Worm (Caenorhabditis elegans) whole organism, L4 larva: Measurements from ENCODE around the gene epg-3.

Experiments
- F26F4.8 ChIP-seq: fragments of 200-800 bp; sonication (Bioruptor generic); conservative IDR thresholded peaks from 2 replicates; pipeline ENCODE4 v1.3.6; 2022; ENCODE audit warnings: missing genetic modification characterization, missing compliant biosample characterization
- T20F7.1 ChIP-seq: fragments of 200-800 bp; sonication (Bioruptor generic); optimal IDR thresholded peaks from 2 replicates; lab custom pipeline; 2018; ENCODE audit warnings: mild to moderate bottlenecking, missing genetic modification characterization, missing compliant biosample characterization
- Y48G9A.11 ChIP-seq: fragments of 200-800 bp; sonication (Bioruptor generic); IDR thresholded peaks from 2 replicates; pipeline ENCODE4 v1.3.6; 2022; ENCODE audit warnings: missing genetic modification reagents, missing genetic modification characterization, missing compliant biosample characterization
- Y75B8A.6 ChIP-seq: fragments of 200-800 bp; sonication (Bioruptor generic); IDR thresholded peaks from 2 replicates; pipeline ENCODE4 v1.3.6; 2022; ENCODE audit warnings: missing genetic modification reagents, missing genetic modification characterization, missing compliant biosample characterization
- ZK337.2 ChIP-seq: fragments of 200-800 bp; sonication (Bioruptor generic); IDR thresholded peaks from 2 replicates; pipeline ENCODE4 v1.3.6; 2022; ENCODE audit warnings: missing genetic modification reagents, missing genetic modification characterization, missing compliant biosample characterization
- ZK546.5 ChIP-seq, 2 experiments: sonication (generic microtip); optimal IDR thresholded peaks; 2 replicates each; lab custom pipeline; 2017; ENCODE audit warnings: missing biosample characterization in 2 of 2, missing genetic modification characterization in 2 of 2
- aly-2 ChIP-seq: sonication (generic microtip); optimal IDR thresholded peaks from 2 replicates; lab custom pipeline; 2018; ENCODE audit warnings: missing biosample characterization, missing genetic modification characterization
- ama-1 ChIP-seq: fragments of 150-350 bp; optimal IDR thresholded peaks from 2 replicates; lab custom pipeline; 2014; ENCODE audit warnings: inconsistent platforms, mixed read lengths
- arid-1 ChIP-seq: fragments of 200-800 bp; sonication (Bioruptor generic); conservative IDR thresholded peaks from 2 replicates; pipeline ENCODE4 v1.3.6; 2022; ENCODE audit warnings: missing genetic modification reagents, missing genetic modification characterization, missing compliant biosample characterization
- ceh-28 ChIP-seq: fragments of 150-350 bp; optimal IDR thresholded peaks from 2 replicates; lab custom pipeline; 2014; ENCODE audit warnings: missing biosample characterization, missing genetic modification reagents, missing genetic modification characterization
- ceh-82 ChIP-seq: sonication (generic microtip); optimal IDR thresholded peaks from 2 replicates; lab custom pipeline; 2017; ENCODE audit warnings: missing biosample characterization, missing genetic modification characterization
- cey-2 ChIP-seq: sonication (generic microtip); optimal IDR thresholded peaks from 3 replicates; lab custom pipeline; 2017; ENCODE audit warnings: missing genetic modification characterization, mild to moderate bottlenecking, missing compliant biosample characterization, antibody characterized with exemption, borderline replicate concordance; ENCODE audit not compliant: insufficient read depth
- ctbp-1 ChIP-seq: fragments of 200-800 bp; sonication (Bioruptor generic); IDR thresholded peaks from 2 replicates; pipeline ENCODE4 v1.3.6; 2022; ENCODE audit warnings: missing genetic modification reagents, missing genetic modification characterization, missing compliant biosample characterization
- daf-12 ChIP-seq: fragments of 150-350 bp; optimal IDR thresholded peaks from 2 replicates; lab custom pipeline; 2014; ENCODE audit warnings: missing biosample characterization, missing genetic modification reagents, missing genetic modification characterization
- daf-16 ChIP-seq, 3 experiments: sonication (generic microtip); optimal IDR thresholded peaks; 2 replicates each; lab custom pipeline; 2016 to 2017; ENCODE audit warnings: missing genetic modification characterization in 3 of 3, missing genetic modification reagents in 3 of 3, mild to moderate bottlenecking in 2 of 3, missing compliant biosample characterization in 2 of 3, missing biosample characterization in 1 of 3, moderate library complexity in 1 of 3
- daf-19 ChIP-seq: fragments of 200-800 bp; sonication (Bioruptor generic); conservative IDR thresholded peaks from 2 replicates; pipeline ENCODE4 v1.3.6; 2022; ENCODE audit warnings: missing genetic modification characterization, missing compliant biosample characterization
- dmd-8 ChIP-seq: fragments of 200-800 bp; sonication (Bioruptor generic); IDR thresholded peaks from 2 replicates; pipeline ENCODE4 v1.3.6; 2022; ENCODE audit warnings: missing genetic modification characterization, missing compliant biosample characterization
- dmd-9 ChIP-seq: fragments of 200-800 bp; sonication (Bioruptor generic); IDR thresholded peaks from 2 replicates; pipeline ENCODE4 v1.3.6; 2022; ENCODE audit warnings: missing genetic modification reagents, missing genetic modification characterization, missing compliant biosample characterization
- duxl-1 ChIP-seq: sonication (generic microtip); optimal IDR thresholded peaks from 2 replicates; lab custom pipeline; 2016; ENCODE audit warnings: mild to moderate bottlenecking, missing genetic modification characterization, moderate library complexity, missing compliant biosample characterization; ENCODE audit not compliant: poor library complexity
- fkh-10 ChIP-seq: fragments of 150-350 bp; optimal IDR thresholded peaks from 2 replicates; lab custom pipeline; 2014; ENCODE audit warnings: missing biosample characterization, missing genetic modification reagents, missing genetic modification characterization
- fos-1 ChIP-seq: fragments of 150-350 bp; optimal IDR thresholded peaks from 2 replicates; lab custom pipeline; 2014; ENCODE audit warnings: missing biosample characterization, missing genetic modification characterization
- hif-1 ChIP-seq, 2 experiments: sonication (generic microtip); optimal IDR thresholded peaks; 2 replicates each; lab custom pipeline; 2016 to 2017; ENCODE audit warnings: missing compliant biosample characterization in 2 of 2, missing genetic modification characterization in 2 of 2, missing genetic modification reagents in 2 of 2, missing genotype in 2 of 2, mild to moderate bottlenecking in 1 of 2
- hlh-11 ChIP-seq: fragments of 200-800 bp; sonication (Bioruptor generic); optimal IDR thresholded peaks from 2 replicates; lab custom pipeline; 2018; ENCODE audit warnings: mild to moderate bottlenecking, missing genetic modification characterization, missing compliant biosample characterization
- hmg-1.1 ChIP-seq: fragments of 200-800 bp; sonication (Bioruptor generic); IDR thresholded peaks from 2 replicates; pipeline ENCODE4 v1.3.6; 2022; ENCODE audit warnings: missing genetic modification reagents, missing genetic modification characterization, missing compliant biosample characterization
- lin-13 ChIP-seq: fragments of 150-350 bp; optimal IDR thresholded peaks from 2 replicates; lab custom pipeline; 2014; ENCODE audit warnings: missing biosample characterization, missing genetic modification reagents, missing genetic modification characterization
- lin-38 ChIP-seq: fragments of 200-800 bp; sonication (Bioruptor generic); IDR thresholded peaks from 2 replicates; pipeline ENCODE4 v1.3.6; 2022; ENCODE audit warnings: missing genetic modification reagents, missing genetic modification characterization, missing compliant biosample characterization
- mdt-29 ChIP-seq: fragments of 200-800 bp; sonication (Bioruptor generic); IDR thresholded peaks from 2 replicates; pipeline ENCODE4 v1.3.6; 2022; ENCODE audit warnings: missing genetic modification reagents, missing genetic modification characterization, missing compliant biosample characterization
- nhr-10 ChIP-seq: fragments of 150-350 bp; optimal IDR thresholded peaks from 2 replicates; lab custom pipeline; 2014; ENCODE audit warnings: missing biosample characterization, missing genetic modification characterization
- nhr-102 ChIP-seq: sonication (generic microtip); optimal IDR thresholded peaks from 2 replicates; lab custom pipeline; 2016; ENCODE audit warnings: mild to moderate bottlenecking, missing genetic modification characterization, moderate library complexity, missing compliant biosample characterization
- nhr-11 ChIP-seq: fragments of 150-350 bp; optimal IDR thresholded peaks from 2 replicates; lab custom pipeline; 2014; ENCODE audit warnings: missing biosample characterization, missing genetic modification characterization
- nhr-25 ChIP-seq: sonication (generic microtip); optimal IDR thresholded peaks from 2 replicates; lab custom pipeline; 2017; ENCODE audit warnings: missing genetic modification characterization, mild to moderate bottlenecking, missing compliant biosample characterization, antibody characterized with exemption, moderate library complexity, borderline replicate concordance; ENCODE audit not compliant: insufficient read depth
- nhr-41 ChIP-seq: fragments of 200-800 bp; sonication (Bioruptor generic); IDR thresholded peaks from 2 replicates; pipeline ENCODE4 v1.3.6; 2022; ENCODE audit warnings: missing genetic modification reagents, missing genetic modification characterization, missing compliant biosample characterization
- nhr-42 ChIP-seq: fragments of 200-800 bp; sonication (Bioruptor generic); IDR thresholded peaks from 2 replicates; pipeline ENCODE4 v1.3.6; 2022; ENCODE audit warnings: missing genetic modification characterization, missing compliant biosample characterization
- nhr-76 ChIP-seq: fragments of 150-350 bp; optimal IDR thresholded peaks from 2 replicates; lab custom pipeline; 2014; ENCODE audit warnings: missing biosample characterization, missing genetic modification characterization
- nhr-77 ChIP-seq: fragments of 150-350 bp; optimal IDR thresholded peaks from 2 replicates; lab custom pipeline; 2014; ENCODE audit warnings: missing biosample characterization, missing genetic modification characterization
- pha-4 ChIP-seq, 2 experiments: fragments of 150-350 bp in 1 of 2; fragments of 200-800 bp in 1 of 2; sonication (Bioruptor generic) in 1 of 2; IDR thresholded peaks in 1 of 2; optimal IDR thresholded peaks in 1 of 2; 2 replicates each; pipeline versions ENCODE4 v1.3.6 to Lab custom; 2014 to 2022; ENCODE audit warnings: missing genetic modification characterization in 2 of 2, missing genetic modification reagents in 2 of 2, missing biosample characterization in 1 of 2, missing compliant biosample characterization in 1 of 2
- php-3 ChIP-seq: fragments of 200-800 bp; sonication (Bioruptor generic); IDR thresholded peaks from 2 replicates; pipeline ENCODE4 v1.3.6; 2022; ENCODE audit warnings: missing genetic modification reagents, missing genetic modification characterization, missing compliant biosample characterization
- pqm-1 ChIP-seq: sonication (generic microtip); optimal IDR thresholded peaks from 2 replicates; lab custom pipeline; 2017; ENCODE audit warnings: missing biosample characterization, missing genetic modification characterization
- saeg-2 ChIP-seq: fragments of 200-800 bp; sonication (Bioruptor generic); IDR thresholded peaks from 2 replicates; pipeline ENCODE4 v1.3.6; 2022; ENCODE audit warnings: missing genetic modification reagents, missing genetic modification characterization, missing compliant biosample characterization
- set-16 ChIP-seq: fragments of 200-800 bp; sonication (Bioruptor generic); IDR thresholded peaks from 2 replicates; pipeline ENCODE4 v1.3.6; 2022; ENCODE audit warnings: missing genetic modification reagents, missing genetic modification characterization, missing compliant biosample characterization
- snpc-1.2 ChIP-seq: fragments of 200-800 bp; sonication (Bioruptor generic); IDR thresholded peaks from 2 replicates; pipeline ENCODE4 v1.3.6; 2022; ENCODE audit warnings: missing genetic modification reagents, missing genetic modification characterization, missing compliant biosample characterization
- spr-1 ChIP-seq: sonication (generic microtip); optimal IDR thresholded peaks from 2 replicates; lab custom pipeline; 2016; ENCODE audit warnings: mild to moderate bottlenecking, missing genetic modification characterization, missing compliant biosample characterization
- spr-3 ChIP-seq: fragments of 200-800 bp; sonication (Bioruptor generic); optimal IDR thresholded peaks from 2 replicates; lab custom pipeline; 2018; ENCODE audit warnings: mild to moderate bottlenecking, missing genetic modification characterization, missing compliant biosample characterization
- unc-62 ChIP-seq, 3 experiments: fragments of 150-350 bp in 1 of 3; sonication (generic microtip); optimal IDR thresholded peaks in 2 of 3; peaks in 1 of 3; 1 replicate in 1 of 3; 2 replicates in 2 of 3; lab custom pipeline; 2014 to 2017; ENCODE audit warnings: missing biosample characterization in 3 of 3, missing genetic modification characterization in 3 of 3, missing genetic modification reagents in 3 of 3, missing genotype in 1 of 3
- vab-7 ChIP-seq: fragments of 200-800 bp; sonication (Bioruptor generic); IDR thresholded peaks from 2 replicates; pipeline ENCODE4 v1.3.6; 2022; ENCODE audit warnings: missing genetic modification reagents, missing genetic modification characterization, missing compliant biosample characterization
- zfp-3 ChIP-seq: fragments of 200-800 bp; sonication (Bioruptor generic); conservative IDR thresholded peaks from 2 replicates; pipeline ENCODE4 v1.3.6; 2022; ENCODE audit warnings: missing genetic modification reagents, missing genetic modification characterization, missing compliant biosample characterization
- zip-11 ChIP-seq: fragments of 200-800 bp; sonication (Bioruptor generic); IDR thresholded peaks from 2 replicates; pipeline ENCODE4 v1.3.6; 2022; ENCODE audit warnings: missing genetic modification characterization, missing compliant biosample characterization

The epg-3 gene

ce11 chrIII:12978473-12979174 lies 44.1 kb downstream of the epg-3 start, which contains the start of the genes ubq-2 and frg-1 (continued):
- TF ChIP-seq duxl-1 (peak; percentile 58), daf-12 (no peak), mdt-29 (GFP tag; lab: Robert Waterston, UW) (peak; percentile 57; the same call in 1 of the 2 replicates), lin-38 (GFP tag; lab: Robert Waterston, UW) (peak; percentile 88), ZK546.5 (tag; optimal IDR thresholded peaks at IDR 0.05; lab: Kevin White, UChicago) (peak in 1 of 2 experiments; percentile 19), Y75B8A.6 (GFP tag; lab: Robert Waterston, UW) (no peak), ZK337.2 (GFP tag; lab: Robert Waterston, UW) (no peak), zip-11 (GFP tag; lab: Robert Waterston, UW) (no peak), spr-1 (tag; lab: Kevin White, UChicago) (peak; percentile 69), saeg-2 (GFP tag; lab: Robert Waterston, UW) (no peak), aly-2 (no peak), lin-13 (GFP tag; lab: Kevin White, UChicago) (peak; percentile 79), arid-1 (GFP tag; lab: Robert Waterston, UW) (peak; percentile 80), vab-7 (no peak), nhr-41 (GFP tag; lab: Robert Waterston, UW) (no peak), T20F7.1 (GFP tag; lab: Kevin White, UChicago) (no peak), nhr-25 (tag; lab: Kevin White, UChicago) (peak; percentile 21), F26F4.8 (no peak), ctbp-1 (GFP tag; lab: Robert Waterston, UW) (peak; percentile 74), hlh-11 (tag; lab: Kevin White, UChicago) (peak; percentile 77), snpc-1.2 (GFP tag; lab: Robert Waterston, UW) (0 out of 2 replicates have a peak, but pooled peaks have one; percentile 42), ama-1 (peak; percentile 57), Y48G9A.11 (no peak), dmd-8 (no peak), hmg-1.1 (peak; percentile 83), nhr-102 (tag; lab: Kevin White, UChicago) (peak; percentile 77), nhr-42 (GFP tag; lab: Robert Waterston, UW) (0 out of 2 replicates have a peak, but pooled peaks have one; percentile 38), fkh-10 (GFP tag; lab: Kevin White, UChicago) (no peak), nhr-11 (tag; lab: Kevin White, UChicago) (peak; percentile 86), nhr-76 (no peak), fos-1 (no peak), pha-4 (GFP tag; IDR thresholded peaks at IDR 0.05; lab: Robert Waterston, UW) (peak; percentile 64; the same call in 1 of the 2 replicates), pha-4 (tag; optimal IDR thresholded peaks at IDR 0.05; lab: Kevin White, UChicago) (no peak), nhr-10 (tag; lab: Kevin White, UChicago) (no peak), dmd-9 (GFP tag; lab: Robert Waterston, UW) (no peak), spr-3 (peak; percentile 39), php-3 (no peak), hif-1 (tag; optimal IDR thresholded peaks at IDR 0.05; lab: Kevin White, UChicago) (peak in 1 of 2 experiments; percentile 64), daf-16 (GFP tag; optimal IDR thresholded peaks at IDR 0.05; lab: Kevin White, UChicago) (no peak), daf-16 (tag; optimal IDR thresholded peaks at IDR 0.05; lab: Kevin White, UChicago) (no peak), unc-62 (GFP tag; optimal IDR thresholded peaks at IDR 0.05 in 1 of 2; lab: Kevin White, UChicago) (peak in 1 of 2 experiments; percentile 57), unc-62 (tag; optimal IDR thresholded peaks at IDR 0.05; lab: Kevin White, UChicago) (no peak), ceh-82 (tag; lab: Kevin White, UChicago) (no peak), zfp-3 (GFP tag; lab: Robert Waterston, UW) (0 out of 2 replicates have a peak, but pooled peaks have one; percentile 21), cey-2 (tag; lab: Kevin White, UChicago) (no peak), nhr-77 (tag; lab: Kevin White, UChicago) (peak; percentile 59), pqm-1 (tag; lab: Kevin White, UChicago) (no peak), set-16 (GFP tag; lab: Robert Waterston, UW) (0 out of 2 replicates have a peak, but pooled peaks have one; percentile 8), ceh-28 (tag; lab: Kevin White, UChicago) (no peak), daf-19 (GFP tag; lab: Robert Waterston, UW) (no peak)
